Fruit fly (Drosophila melanogaster) whole organism, prepupa: ENCODE data around the gene alpha-Cat.

Experiments
- Blimp-1 ChIP-seq: fragments of 200-800 bp; sonication (Bioruptor generic); optimal IDR thresholded peaks from 3 replicates; lab custom pipeline; 2017; ENCODE audit warnings: missing biosample characterization, missing genetic modification characterization, mild to moderate bottlenecking, moderate library complexity, missing genetic modification reagents
- CG10669 ChIP-seq: fragments of 200-800 bp; sonication (Bioruptor generic); optimal IDR thresholded peaks from 3 replicates; lab custom pipeline; 2018; ENCODE audit warnings: missing biosample characterization, mild to moderate bottlenecking, missing genetic modification characterization, moderate library complexity
- CG11294 ChIP-seq: fragments of 200-800 bp; sonication (Bioruptor generic); IDR thresholded peaks from 2 replicates; pipeline ENCODE4 v1.3.6; 2022; ENCODE audit warnings: missing biosample characterization, missing genetic modification characterization
- CG11902 ChIP-seq: fragments of 200-800 bp; sonication (Bioruptor generic); optimal IDR thresholded peaks from 3 replicates; lab custom pipeline; 2016; ENCODE audit warnings: missing biosample characterization, missing genetic modification characterization
- CG15336 ChIP-seq: fragments of 200-800 bp; sonication (Bioruptor generic); IDR thresholded peaks from 2 replicates; pipeline ENCODE4 v1.3.6; 2022; ENCODE audit warnings: missing biosample characterization, missing genetic modification characterization
- CG1621 ChIP-seq: fragments of 200-800 bp; sonication (Bioruptor generic); optimal IDR thresholded peaks from 3 replicates; lab custom pipeline; 2018; ENCODE audit warnings: missing biosample characterization, mild to moderate bottlenecking, missing genetic modification characterization
- CG3032 ChIP-seq: fragments of 200-800 bp; optimal IDR thresholded peaks from 2 replicates; lab custom pipeline; 2019; ENCODE audit warnings: missing biosample characterization, mild to moderate bottlenecking, missing genetic modification characterization, moderate library complexity
- CG31627 ChIP-seq: fragments of 200-800 bp; sonication (Bioruptor generic); optimal IDR thresholded peaks from 3 replicates; lab custom pipeline; 2016; ENCODE audit warnings: missing biosample characterization, missing genetic modification characterization
- CG34406 ChIP-seq: fragments of 200-800 bp; sonication (Bioruptor generic); optimal IDR thresholded peaks from 3 replicates; lab custom pipeline; 2016; ENCODE audit warnings: missing biosample characterization, missing genetic modification characterization
- CG6276 ChIP-seq: fragments of 200-800 bp; sonication (Bioruptor generic); optimal IDR thresholded peaks from 2 replicates; lab custom pipeline; 2017; ENCODE audit warnings: missing biosample characterization, mild to moderate bottlenecking, missing genetic modification characterization
- CG6808 ChIP-seq: fragments of 200-800 bp; sonication (Bioruptor generic); optimal IDR thresholded peaks from 3 replicates; lab custom pipeline; 2017; ENCODE audit warnings: missing biosample characterization, missing genetic modification characterization, mild to moderate bottlenecking, moderate library complexity, missing genetic modification reagents
- CG6854 ChIP-seq: fragments of 200-800 bp; sonication (Bioruptor generic); optimal IDR thresholded peaks from 2 replicates; lab custom pipeline; 2017; ENCODE audit warnings: missing biosample characterization, mild to moderate bottlenecking, missing genetic modification characterization
- CG7368 ChIP-seq: fragments of 200-800 bp; sonication (Bioruptor generic); optimal IDR thresholded peaks from 3 replicates; lab custom pipeline; 2016; ENCODE audit warnings: missing biosample characterization, missing genetic modification characterization
- CG8119 ChIP-seq: fragments of 200-800 bp; sonication (Bioruptor generic); IDR thresholded peaks from 3 replicates; pipeline ENCODE4 v1.3.6; 2022; ENCODE audit warnings: missing biosample characterization, missing genetic modification characterization
- CG8632 ChIP-seq: fragments of 200-800 bp; sonication (Bioruptor generic); optimal IDR thresholded peaks from 3 replicates; lab custom pipeline; 2016; ENCODE audit warnings: missing biosample characterization, missing genetic modification characterization
- Ets96B ChIP-seq: fragments of 200-800 bp; optimal IDR thresholded peaks from 2 replicates; lab custom pipeline; 2019; ENCODE audit warnings: missing biosample characterization, mild to moderate bottlenecking, missing genetic modification characterization, moderate library complexity
- Gug ChIP-seq: fragments of 200-800 bp; sonication (Bioruptor generic); IDR thresholded peaks from 2 replicates; pipeline ENCODE4 v1.3.6; 2022; ENCODE audit warnings: missing biosample characterization, missing genetic modification characterization
- Hr39 ChIP-seq: fragments of 200-800 bp; sonication (Bioruptor generic); optimal IDR thresholded peaks from 2 replicates; lab custom pipeline; 2016; ENCODE audit warnings: missing biosample characterization, missing genetic modification characterization
- Hr4 ChIP-seq: fragments of 200-800 bp; sonication (Bioruptor generic); optimal IDR thresholded peaks from 3 replicates; lab custom pipeline; 2016; ENCODE audit warnings: missing biosample characterization, missing genetic modification characterization
- Lpt ChIP-seq: fragments of 200-800 bp; sonication (Bioruptor generic); optimal IDR thresholded peaks from 3 replicates; lab custom pipeline; 2016; ENCODE audit warnings: missing biosample characterization, missing genetic modification characterization
- OdsH ChIP-seq: fragments of 200-800 bp; sonication (Bioruptor generic); optimal IDR thresholded peaks from 3 replicates; lab custom pipeline; 2016; ENCODE audit warnings: missing biosample characterization, missing genetic modification characterization
- Smox ChIP-seq: fragments of 200-800 bp; sonication (Bioruptor generic); optimal IDR thresholded peaks from 3 replicates; lab custom pipeline; 2016; ENCODE audit warnings: missing biosample characterization, missing genetic modification characterization
- achi ChIP-seq: fragments of 200-800 bp; sonication (Bioruptor generic); optimal IDR thresholded peaks from 3 replicates; lab custom pipeline; 2016; ENCODE audit warnings: missing biosample characterization, missing genetic modification characterization
- cyc ChIP-seq: fragments of 200-800 bp; sonication (Bioruptor generic); optimal IDR thresholded peaks from 3 replicates; lab custom pipeline; 2016; ENCODE audit warnings: missing biosample characterization, missing genetic modification characterization
- eg ChIP-seq: fragments of 200-800 bp; sonication (Bioruptor generic); IDR thresholded peaks from 3 replicates; pipeline ENCODE4 v1.3.6; 2022; ENCODE audit warnings: missing biosample characterization, missing genetic modification characterization
- fd59A ChIP-seq: fragments of 200-800 bp; sonication (Bioruptor generic); optimal IDR thresholded peaks from 2 replicates; lab custom pipeline; 2017; ENCODE audit warnings: missing biosample characterization, mild to moderate bottlenecking, missing genetic modification characterization, missing genetic modification reagents
- fd85E ChIP-seq: fragments of 200-800 bp; sonication (Bioruptor generic); optimal IDR thresholded peaks from 3 replicates; lab custom pipeline; 2016; ENCODE audit warnings: missing biosample characterization, missing genetic modification characterization
- lz ChIP-seq: fragments of 200-800 bp; sonication (Bioruptor generic); optimal IDR thresholded peaks from 3 replicates; lab custom pipeline; 2016; ENCODE audit warnings: missing biosample characterization, missing genetic modification characterization
- pdm3 ChIP-seq: fragments of 200-800 bp; sonication (Bioruptor generic); optimal IDR thresholded peaks from 3 replicates; lab custom pipeline; 2016; ENCODE audit warnings: missing biosample characterization, missing genetic modification characterization
- svp ChIP-seq: fragments of 200-800 bp; sonication (Bioruptor generic); peaks from one replicate; lab custom pipeline; 2016; ENCODE audit warnings: missing biosample characterization, missing genetic modification characterization
- topi ChIP-seq: fragments of 200-800 bp; sonication (Bioruptor generic); optimal IDR thresholded peaks from 3 replicates; lab custom pipeline; 2016; ENCODE audit warnings: missing biosample characterization, missing genetic modification characterization
- vri ChIP-seq: fragments of 200-800 bp; sonication (Bioruptor generic); optimal IDR thresholded peaks from 3 replicates; lab custom pipeline; 2016; ENCODE audit warnings: missing biosample characterization, mild to moderate bottlenecking, missing genetic modification characterization

The alpha-Cat gene

DNA sequence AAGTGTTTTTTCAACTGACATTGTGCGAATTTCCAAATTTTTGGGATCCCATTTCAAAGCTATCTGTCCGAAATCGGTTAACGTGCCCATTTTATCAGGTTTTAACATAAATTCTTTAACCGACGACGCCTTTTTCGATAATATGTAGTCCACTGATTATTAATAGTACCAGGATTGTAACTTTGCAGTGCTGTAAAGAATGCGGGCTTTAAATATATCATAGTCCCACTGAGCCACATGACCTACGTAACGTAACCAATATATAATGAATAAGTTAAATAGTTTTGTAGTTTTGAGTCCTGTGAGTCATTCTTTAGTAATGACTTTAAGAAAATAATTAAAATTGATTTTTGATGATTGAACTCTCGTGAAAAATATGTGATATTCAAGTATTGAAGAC lies at the start of gene alpha-Cat:
TSS of gene alpha-Cat (minus strand) at position 162 of the 400 bp plus-strand sequence.
- peak; percentile 5 for TF ChIP-seq CG11902 (GFP tag; lab: Kevin White, UChicago)
- TF ChIP-seq pdm3 (GFP tag; lab: Kevin White, UChicago): peak; percentile 5
- peak; percentile 37 for TF ChIP-seq Hr39 (GFP tag; lab: Kevin White, UChicago)
- TF ChIP-seq CG34406 (GFP tag; lab: Kevin White, UChicago): no peak
- TF ChIP-seq OdsH: peak; percentile 3
- no peak for TF ChIP-seq CG6808 (GFP tag; lab: Kevin White, UChicago)
- peak; percentile 2 for TF ChIP-seq cyc (GFP tag; lab: Kevin White, UChicago)
- TF ChIP-seq CG31627 (GFP tag; lab: Kevin White, UChicago): peak; percentile 16
- TF ChIP-seq, all 60 proteins: peak for 6

DNA sequence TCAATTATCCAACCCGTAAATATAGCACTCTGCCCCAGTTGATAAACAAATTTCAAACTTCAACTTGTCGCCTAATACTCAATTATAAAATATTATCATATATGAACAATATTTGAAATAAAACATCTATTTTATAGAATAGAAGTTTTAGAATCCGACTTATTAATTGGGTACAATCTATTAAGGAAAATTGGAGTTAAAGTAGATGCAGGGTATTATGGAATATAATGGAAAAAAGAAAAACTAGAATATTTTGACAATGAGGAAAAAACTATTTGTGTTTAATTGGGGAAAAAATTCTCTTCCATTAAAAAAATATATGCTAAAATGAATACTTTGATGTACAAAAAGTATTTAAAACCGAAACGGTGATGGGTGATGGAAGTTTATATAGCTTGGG lies 8.8 kb upstream of the alpha-Cat start:
- TF ChIP-seq Lpt (GFP tag; lab: Kevin White, UChicago) (no peak), eg (GFP tag; lab: Robert Waterston, UW) (no peak), fd59A (GFP tag; lab: Kevin White, UChicago) (no peak), CG1621 (tag; lab: Kevin White, UChicago) (no peak), CG7368 (GFP tag; lab: Kevin White, UChicago) (no peak), Smox (GFP tag; lab: Kevin White, UChicago) (no peak), CG8119 (GFP tag; lab: Robert Waterston, UW) (no peak), achi (GFP tag; lab: Kevin White, UChicago) (no peak), Hr4 (GFP tag; lab: Kevin White, UChicago) (no peak)

DNA sequence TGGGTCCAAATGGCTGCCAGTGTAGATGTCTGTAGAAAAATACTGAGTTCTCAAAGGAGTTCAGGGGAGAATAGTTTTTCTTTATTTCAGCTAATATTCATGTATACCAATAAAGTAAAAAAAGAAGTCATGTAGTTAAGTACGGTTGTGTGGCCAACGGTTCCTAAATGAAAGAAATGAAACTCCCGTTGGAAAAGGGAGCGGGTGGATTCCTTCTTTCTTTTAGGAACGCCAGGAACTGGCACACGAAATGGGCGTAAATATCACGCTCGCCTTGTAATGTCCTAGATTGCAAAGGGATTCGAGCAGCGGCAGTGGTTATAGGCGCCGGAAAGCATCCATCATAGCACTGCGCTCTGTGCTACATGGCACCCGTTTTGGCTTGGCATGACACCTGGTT lies 5.5 kb upstream of the alpha-Cat start:
- TF ChIP-seq svp (peak; percentile 23), CG6808 (GFP tag; lab: Kevin White, UChicago) (no peak), topi (no peak)
- TF ChIP-seq, all 60 proteins: peak for 1

DNA sequence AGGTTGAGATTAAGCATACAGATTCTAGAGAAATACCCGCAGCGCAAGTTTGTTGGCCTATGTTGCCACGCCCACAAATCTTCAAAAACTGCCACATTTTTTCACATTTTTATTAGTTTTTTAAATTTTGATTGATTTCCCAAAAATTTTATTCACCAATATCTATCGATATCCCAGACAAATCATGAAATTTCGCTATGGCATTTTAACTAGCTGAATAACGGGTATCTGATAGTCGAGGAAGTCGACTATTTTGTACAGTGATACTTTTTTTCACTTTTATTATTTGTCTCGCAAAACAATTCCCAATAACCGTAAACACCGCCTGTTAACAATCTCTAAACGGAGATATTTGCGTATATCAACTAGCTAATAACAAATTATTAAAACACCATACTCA lies 2.2 kb upstream of the alpha-Cat start:
- no peak for TF ChIP-seq CG7368 (GFP tag; lab: Kevin White, UChicago)
- TF ChIP-seq Gug (GFP tag; lab: Robert Waterston, UW): no peak

DNA sequence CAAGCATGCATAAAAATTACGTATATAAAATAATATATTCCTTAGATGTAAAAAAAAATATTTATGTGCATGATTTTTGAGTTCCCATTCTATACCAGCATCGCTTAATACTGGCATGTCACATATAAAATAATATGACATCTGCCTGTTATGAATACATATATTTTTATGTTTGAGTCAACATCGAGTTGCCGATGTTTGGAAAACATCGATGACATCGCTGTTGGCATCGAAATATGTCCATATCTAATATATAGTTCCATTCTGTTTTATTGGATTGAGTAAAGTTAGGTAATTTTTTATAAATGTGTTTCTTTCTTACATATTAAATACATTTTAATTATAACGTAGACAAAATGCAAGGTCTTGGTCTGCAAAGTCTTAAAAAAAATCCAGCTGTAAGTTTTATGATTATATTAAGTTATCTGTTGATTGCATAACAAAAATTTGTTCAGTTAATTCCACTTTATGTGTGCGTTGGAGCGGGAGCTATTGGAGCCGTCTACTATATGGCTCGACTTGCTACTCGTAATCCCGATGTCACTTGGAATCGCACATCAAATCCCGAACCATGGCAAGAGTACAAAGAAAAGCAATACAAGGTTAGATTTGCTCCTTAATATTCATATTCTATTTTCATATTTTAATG lies 1.3 kb upstream of the alpha-Cat start, which contains the start of gene ND-MLRQ:
TSS of gene ND-MLRQ (plus strand) at position 248 of the 649 bp plus-strand sequence.
- TF ChIP-seq CG6276 (GFP tag; lab: Kevin White, UChicago) (peak; percentile 25), Gug (GFP tag; lab: Robert Waterston, UW) (no peak), svp (peak; percentile 33)

DNA sequence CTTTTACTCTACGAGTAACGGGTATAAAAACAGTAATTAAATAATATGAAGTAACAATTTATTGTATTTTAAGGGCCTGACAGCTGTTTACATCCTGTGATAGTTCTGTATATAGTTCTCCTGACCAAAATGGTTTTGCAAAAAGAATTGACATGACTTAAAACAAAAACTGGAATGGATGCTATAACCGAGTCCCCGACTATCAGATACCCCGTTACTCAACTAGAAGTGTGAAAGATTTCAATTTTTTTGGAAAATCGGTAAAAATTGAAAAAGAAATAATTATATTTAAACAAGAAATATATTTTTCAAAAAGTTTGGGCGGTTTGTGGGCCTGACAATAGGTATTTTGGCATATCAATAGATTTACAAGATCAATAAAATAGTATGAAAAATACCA lies 1.3 kb downstream of the alpha-Cat start:
- no peak for TF ChIP-seq CG6854 (GFP tag; lab: Kevin White, UChicago)
- TF ChIP-seq vri: no peak
- TF ChIP-seq Ets96B (tag; lab: Kevin White, UChicago): no peak
- TF ChIP-seq fd85E (GFP tag; lab: Kevin White, UChicago): no peak
- TF ChIP-seq Blimp-1: no peak
- no peak for TF ChIP-seq Hr4 (GFP tag; lab: Kevin White, UChicago)
- TF ChIP-seq CG3032 (tag; lab: Kevin White, UChicago): no peak
- no peak for TF ChIP-seq CG10669 (GFP tag; lab: Kevin White, UChicago)
- no peak for TF ChIP-seq CG15336 (GFP tag; lab: Robert Waterston, UW)
- TF ChIP-seq CG11294 (GFP tag; lab: Robert Waterston, UW): no peak
- TF ChIP-seq eg (GFP tag; lab: Robert Waterston, UW): no peak
- TF ChIP-seq svp: no peak
- TF ChIP-seq CG11902 (GFP tag; lab: Kevin White, UChicago): no peak
- no peak for TF ChIP-seq achi (GFP tag; lab: Kevin White, UChicago)
- no peak for TF ChIP-seq lz (GFP tag; lab: Kevin White, UChicago)
- TF ChIP-seq CG8632 (GFP tag; lab: Kevin White, UChicago): no peak
- TF ChIP-seq cyc (GFP tag; lab: Kevin White, UChicago): no peak
- TF ChIP-seq Lpt (GFP tag; lab: Kevin White, UChicago): no peak
- TF ChIP-seq, all 60 proteins: peak for 0
